Worm (Caenorhabditis elegans): ENCODE results near the gene nspd-5.

ce11 chrII:4882498-4882897 is 22.3 kb upstream of the nspd-5 start:
- TF ChIP-seq pag-3 (tag; optimal IDR thresholded peaks at IDR 0.05; ENCODE audit: borderline replicate concordance, insufficient read depth) (no peak), skn-1 (tag; optimal IDR thresholded peaks at IDR 0.05) (no peak), blmp-1 (tag; optimal IDR thresholded peaks at IDR 0.05) (no peak), pqm-1 (tag; optimal IDR thresholded peaks at IDR 0.05) (no peak), ces-1 (GFP tag; optimal IDR thresholded peaks at IDR 0.05) (no peak), fkh-10 (GFP tag; optimal IDR thresholded peaks at IDR 0.05) (no peak), snpc-4 (tag; optimal IDR thresholded peaks at IDR 0.05) (no peak), egl-27 (tag; optimal IDR thresholded peaks at IDR 0.05) (no peak)

All from whole organism, L1 larva.